Fruit fly (Drosophila melanogaster): ENCODE results near the gene Trf4-2.

Trf4-2 gene

DNA sequence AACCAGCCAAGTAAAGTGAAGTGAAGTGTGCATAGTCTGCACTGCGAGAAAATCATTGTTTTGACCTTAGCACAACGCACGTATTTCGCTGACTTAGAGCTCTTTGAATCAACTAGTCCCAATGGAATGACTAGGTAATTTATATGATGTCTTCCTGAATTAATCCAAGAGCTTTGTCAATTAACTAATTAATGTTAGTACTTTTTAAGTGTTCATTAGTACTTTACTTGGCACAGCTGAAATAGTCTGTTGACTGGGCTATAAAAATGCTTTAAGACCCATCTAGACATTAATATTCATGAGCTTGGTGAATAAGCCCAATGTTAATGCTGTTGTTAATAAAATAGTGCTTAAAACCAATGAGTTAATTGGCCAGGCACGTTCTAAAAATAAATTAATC is 51.1 kb downstream of the Trf4-2 start:
- TF ChIP-seq Myc (optimal IDR thresholded peaks at IDR 0.05) (no peak), Sin3A (optimal IDR thresholded peaks at IDR 0.05) (no peak), insv (optimal IDR thresholded peaks at IDR 0.05) (no peak), ttk (optimal IDR thresholded peaks at IDR 0.05) (no peak), h (optimal IDR thresholded peaks at IDR 0.05) (no peak), psq (optimal IDR thresholded peaks at IDR 0.05) (no peak)
